Worm (Caenorhabditis elegans): ENCODE data around the gene K09F6.3.
A peak's percentile ranks its signal among the peaks of the same experiment; 100 is the strongest.
"Not testable (repeated sequence)": the region's sequence is repeated elsewhere in the genome, so short reads cannot be mapped to it uniquely, and the experiment has no call there.

K09F6.3 gene

DNA sequence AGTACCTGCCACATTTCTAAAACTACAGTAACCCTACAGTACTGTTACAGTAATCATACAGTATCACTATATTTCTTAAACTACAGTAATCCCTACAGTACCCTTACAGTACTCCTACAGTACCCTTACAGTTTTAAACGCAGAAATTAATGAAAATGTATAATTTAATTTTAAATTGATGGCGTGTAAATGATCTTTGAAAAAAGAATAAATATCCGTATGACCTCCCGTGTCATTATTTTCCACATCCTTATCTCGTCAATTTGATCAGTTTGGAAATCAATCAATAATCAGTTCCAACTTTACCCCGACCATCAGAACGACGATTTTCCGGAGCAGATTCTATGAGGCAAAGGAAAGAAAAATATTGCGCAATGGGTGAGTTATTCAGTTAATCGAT lies at the start of gene K09F6.3:
K09F6.3 (plus strand) TSS at position 301 of the 400 bp plus-strand sequence.
- TF ChIP-seq sptf-1 (tag; optimal IDR thresholded peaks at IDR 0.05); dpl-1 (GFP tag; optimal IDR thresholded peaks at IDR 0.05); Y116A8C.19 (tag; optimal IDR thresholded peaks at IDR 0.05; ENCODE audit: borderline replicate concordance): not testable (repeated sequence)

DNA sequence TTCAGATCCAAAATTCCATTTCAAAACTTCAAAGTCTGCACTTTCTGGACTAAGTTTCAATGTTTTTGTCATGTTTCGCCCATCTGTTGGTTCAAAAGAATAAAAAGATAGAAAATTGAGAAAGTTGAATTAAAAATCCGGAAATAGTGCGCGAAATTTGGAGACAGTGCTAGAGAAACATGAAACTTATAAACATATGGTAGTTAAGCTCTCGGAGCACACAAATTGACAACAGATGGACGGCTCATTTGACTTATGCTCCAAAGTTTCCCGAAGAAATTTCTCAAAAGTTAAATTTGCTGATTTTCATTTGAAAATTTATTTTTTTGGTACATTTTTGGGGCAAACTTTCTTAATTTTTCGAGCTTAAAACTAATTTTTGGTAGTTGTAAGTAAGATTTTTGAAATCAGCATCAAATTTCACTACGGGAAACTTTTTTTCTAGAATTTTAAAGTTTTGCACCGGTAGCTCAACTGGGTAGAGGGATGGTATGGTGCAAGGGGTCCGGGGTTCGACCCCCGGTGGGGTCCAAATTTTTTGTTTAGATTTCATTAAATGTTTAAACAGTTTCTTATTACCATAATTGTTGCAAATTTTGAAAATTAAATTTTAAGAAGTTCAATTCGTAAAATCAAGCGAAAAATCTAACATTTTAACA lies 48.8 kb upstream of the K09F6.3 start:
- TF ChIP-seq aly-2 (tag; optimal IDR thresholded peaks at IDR 0.05) (no peak), lin-15B (tag; optimal IDR thresholded peaks at IDR 0.05) (no peak), pqm-1 (tag; optimal IDR thresholded peaks at IDR 0.05) (no peak), lin-13 (GFP tag; optimal IDR thresholded peaks at IDR 0.05) (no peak), dsc-1 (tag; optimal IDR thresholded peaks at IDR 0.05) (peak; percentile 94), sptf-1 (tag; optimal IDR thresholded peaks at IDR 0.05) (no peak), F16B12.6 (tag; optimal IDR thresholded peaks at IDR 0.05) (no peak), vab-15 (tag; optimal IDR thresholded peaks at IDR 0.05) (no peak), fkh-4 (tag; optimal IDR thresholded peaks at IDR 0.05; ENCODE audit: borderline replicate concordance) (peak; percentile 78)

DNA sequence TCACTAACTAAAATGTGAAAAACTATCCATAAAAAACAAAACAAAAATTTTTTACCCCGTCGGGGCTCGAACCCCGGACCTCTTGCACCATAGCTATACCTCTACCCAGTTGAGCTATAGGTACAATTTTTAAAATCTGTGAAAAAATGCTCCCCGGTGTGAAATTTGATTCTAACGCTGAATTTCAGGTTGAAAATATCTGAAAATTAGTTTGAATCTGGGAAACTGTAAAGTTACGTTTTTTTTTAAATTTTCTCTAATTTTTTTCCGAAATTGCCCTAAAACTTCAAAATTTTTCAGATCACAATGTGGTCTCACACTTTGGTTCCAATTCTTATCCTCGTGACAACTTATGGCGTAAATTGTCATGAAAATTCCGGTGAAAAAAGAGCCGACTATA lies 47.1 kb upstream of the K09F6.3 start, which contains the start of gene Y59C2A.1:
Y59C2A.1 (plus strand) TSS at position 301 of the 400 bp plus-strand sequence.
- no peak for TF ChIP-seq egl-13 (tag; optimal IDR thresholded peaks at IDR 0.05)
- TF ChIP-seq lin-14 (GFP tag; optimal IDR thresholded peaks at IDR 0.05), result no peak
- no peak for TF ChIP-seq ceh-82 (tag; optimal IDR thresholded peaks at IDR 0.05)

DNA sequence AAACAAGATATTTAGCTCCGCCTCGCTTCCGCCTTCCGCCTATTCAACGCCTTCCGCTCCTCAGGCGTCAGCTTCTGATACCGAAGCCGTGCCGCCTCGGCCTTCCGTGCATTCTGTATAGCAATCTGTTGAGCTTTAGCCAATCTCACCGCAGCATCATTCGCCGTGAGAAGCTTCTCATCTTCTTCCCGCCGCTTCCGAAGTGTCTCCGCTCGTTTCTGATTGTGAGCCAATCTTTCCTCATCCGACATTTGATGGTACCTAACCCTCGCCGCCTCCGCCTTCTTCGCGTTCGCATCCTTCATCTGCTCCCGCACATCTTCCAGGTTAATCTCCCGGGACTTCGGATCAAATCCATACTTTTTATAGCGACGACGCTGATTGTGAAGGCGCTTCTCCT lies 39.4 kb upstream of the K09F6.3 start:
- TF ChIP-seq ztf-11 (tag; optimal IDR thresholded peaks at IDR 0.05) (no peak), dpl-1 (GFP tag; optimal IDR thresholded peaks at IDR 0.05) (no peak), nhr-84 (tag; optimal IDR thresholded peaks at IDR 0.05) (no peak), elt-3 (tag; optimal IDR thresholded peaks at IDR 0.05) (no peak), nhr-47 (tag; optimal IDR thresholded peaks at IDR 0.05) (no peak), C34B4.2 (tag; optimal IDR thresholded peaks at IDR 0.05) (no peak), nhr-19 (GFP tag; conservative IDR thresholded peaks at IDR 0.05) (no peak)

DNA sequence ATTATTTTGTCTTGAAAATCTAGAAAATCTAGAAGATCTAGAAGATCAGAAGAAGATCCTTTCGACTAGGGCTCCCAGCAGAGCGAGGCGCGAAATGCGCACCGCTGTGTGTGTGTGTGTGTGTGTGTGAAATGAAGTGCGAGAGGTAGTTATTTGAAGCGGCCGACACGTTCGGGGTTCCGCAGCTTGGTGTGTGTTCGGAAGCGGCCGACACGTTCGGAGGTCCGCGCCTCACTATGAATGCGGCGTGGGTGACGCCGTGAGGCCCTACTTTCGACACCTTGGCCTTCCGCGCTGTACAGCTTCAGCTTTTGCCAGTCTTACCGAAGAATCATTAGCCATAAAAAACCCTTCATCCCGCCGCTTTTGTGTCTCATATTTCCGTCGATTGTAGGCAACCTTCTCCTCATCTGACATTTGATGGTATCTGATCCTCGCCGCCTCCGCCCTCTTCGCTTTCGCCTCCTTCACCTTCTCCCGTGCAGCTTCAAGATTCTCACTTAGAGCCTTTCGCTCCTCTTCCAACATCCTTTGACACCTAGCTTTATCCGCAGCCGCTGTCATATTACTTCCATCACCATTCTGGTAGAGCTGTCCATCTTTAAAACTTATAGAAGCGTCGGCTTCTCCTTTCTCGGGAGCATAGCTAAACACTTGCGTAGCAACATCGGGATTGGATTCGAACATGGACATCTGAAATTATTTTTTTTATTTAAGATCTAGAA lies 37.9 kb upstream of the K09F6.3 start:
- TF ChIP-seq unc-98 (GFP tag; IDR thresholded peaks at IDR 0.05), result no peak
- no peak for TF ChIP-seq lin-15B (tag; optimal IDR thresholded peaks at IDR 0.05)
- no peak for TF ChIP-seq grh-1 (GFP tag; IDR thresholded peaks at IDR 0.05)
- no peak for TF ChIP-seq unc-30 (tag; optimal IDR thresholded peaks at IDR 0.05)
- TF ChIP-seq pag-3 (tag; optimal IDR thresholded peaks at IDR 0.05; ENCODE audit: borderline replicate concordance, insufficient read depth), result no peak
- no peak for TF ChIP-seq aha-1 (tag; optimal IDR thresholded peaks at IDR 0.05)
- no peak for TF ChIP-seq unc-62 (GFP tag; optimal IDR thresholded peaks at IDR 0.05)
- TF ChIP-seq hlh-4 (tag; optimal IDR thresholded peaks at IDR 0.05), result no peak
- no peak for TF ChIP-seq fkh-8 (tag; optimal IDR thresholded peaks at IDR 0.05)
- TF ChIP-seq dsc-1 (tag; optimal IDR thresholded peaks at IDR 0.05), result no peak
- TF ChIP-seq Y116A8C.19 (tag; optimal IDR thresholded peaks at IDR 0.05; ENCODE audit: borderline replicate concordance), result no peak
- no peak for TF ChIP-seq egl-27 (tag; optimal IDR thresholded peaks at IDR 0.05)
- TF ChIP-seq unc-86 (tag; optimal IDR thresholded peaks at IDR 0.05), result no peak
- no peak for TF ChIP-seq isw-1 (GFP tag; IDR thresholded peaks at IDR 0.05)
- no peak for TF ChIP-seq fos-1 (tag; optimal IDR thresholded peaks at IDR 0.05)
- TF ChIP-seq ceh-82 (tag; optimal IDR thresholded peaks at IDR 0.05), result no peak
- TF ChIP-seq jun-1 (tag; optimal IDR thresholded peaks at IDR 0.05), result no peak
- TF ChIP-seq nhr-28 (tag; optimal IDR thresholded peaks at IDR 0.05), result no peak
